Worm (Caenorhabditis elegans) whole organism, mixed stage, embryonic: ENCODE data around the gene rpl-26.

ENCODE experiments used
- lsy-2 ChIP-seq: fragments of 150-350 bp; optimal IDR thresholded peaks from 2 replicates; lab custom pipeline; 2014; ENCODE audit warnings: missing biosample characterization, missing genetic modification characterization
- nhr-12 ChIP-seq: fragments of 150-350 bp; optimal IDR thresholded peaks from 2 replicates; lab custom pipeline; 2014; ENCODE audit warnings: missing biosample characterization, missing genetic modification characterization
- pha-4 ChIP-seq: fragments of 150-350 bp; optimal IDR thresholded peaks from 2 replicates; lab custom pipeline; 2018; ENCODE audit warnings: missing biosample characterization, missing genetic modification reagents, missing genetic modification characterization
- sem-2 ChIP-seq: fragments of 200-800 bp; sonication (Bioruptor generic); optimal IDR thresholded peaks from 2 replicates; lab custom pipeline; 2018; ENCODE audit warnings: mild to moderate bottlenecking, missing genetic modification characterization, missing compliant biosample characterization
- sptf-1 ChIP-seq: sonication (generic microtip); optimal IDR thresholded peaks from 2 replicates; lab custom pipeline; 2017; ENCODE audit warnings: mild to moderate bottlenecking, missing genetic modification characterization, moderate library complexity, missing compliant biosample characterization
- unc-39 ChIP-seq: fragments of 150-350 bp; optimal IDR thresholded peaks from 2 replicates; lab custom pipeline; 2014; ENCODE audit warnings: missing biosample characterization, missing genetic modification characterization
- unc-62 ChIP-seq: fragments of 150-350 bp; optimal IDR thresholded peaks from 2 replicates; lab custom pipeline; 2014; ENCODE audit warnings: missing biosample characterization, missing genetic modification reagents, missing genetic modification characterization
- ztf-11 ChIP-seq: fragments of 150-350 bp; optimal IDR thresholded peaks from 2 replicates; lab custom pipeline; 2014; ENCODE audit warnings: missing biosample characterization, missing genetic modification characterization

ce11 chrII:8585921-8586320 lies 16.7 kb upstream of the rpl-26 start:
- TF ChIP-seq lsy-2 (tag; lab: Kevin White, UChicago) (no peak), nhr-12 (tag; lab: Kevin White, UChicago) (no peak), unc-39 (tag; lab: Kevin White, UChicago) (no peak), pha-4 (no peak), unc-62 (no peak), sptf-1 (tag; lab: Kevin White, UChicago) (no peak), ztf-11 (tag; lab: Kevin White, UChicago) (no peak), sem-2 (no peak)
